Fruit fly (Drosophila melanogaster) whole organism: ENCODE data around the gene pins.

Source experiments
- CG8478 ChIP-seq: fragments of >200 bp; optimal IDR thresholded peaks from 2 replicates; lab custom pipeline; 2018; ENCODE audit warnings: inconsistent platforms
- Dll ChIP-seq: fragments of >200 bp; optimal IDR thresholded peaks from 2 replicates; lab custom pipeline; 2017
- EcR ChIP-seq, 2 experiments: fragments of >200 bp; optimal IDR thresholded peaks; 2 replicates each; lab custom pipeline; 2017; ENCODE audit warnings: missing biosample characterization in 2 of 2, missing genetic modification characterization in 2 of 2, missing genetic modification reagents in 2 of 2
- pan ChIP-seq: fragments of >200 bp; optimal IDR thresholded peaks from 2 replicates; lab custom pipeline; 2017
- psq ChIP-seq: fragments of >200 bp; optimal IDR thresholded peaks from 2 replicates; lab custom pipeline; 2017
- usp ChIP-seq: fragments of >200 bp; optimal IDR thresholded peaks from 2 replicates; lab custom pipeline; 2017; ENCODE audit warnings: missing biosample characterization, missing genetic modification characterization, mixed read lengths

dm6 chr3R:27554964-27555363 is 27.7 kb upstream of the pins start:
- no peak for TF ChIP-seq pan
- TF ChIP-seq CG8478 (lab: Kevin White, UChicago), result no peak
- TF ChIP-seq Dll (lab: Kevin White, UChicago), result no peak
- TF ChIP-seq EcR (GFP tag; optimal IDR thresholded peaks at IDR 0.05; lab: Kevin White, UChicago), result no peak
- TF ChIP-seq psq, result no peak
- TF ChIP-seq usp (GFP tag; lab: Kevin White, UChicago), result no peak
